Fruit fly (Drosophila melanogaster) whole organism, embryonic: ENCODE results near the gene CG34408.

Source experiments
- Asciz ChIP-seq: fragments of 200-800 bp; sonication (Bioruptor generic); optimal IDR thresholded peaks from 2 replicates; lab custom pipeline; 2017; ENCODE audit warnings: missing biosample characterization, mild to moderate bottlenecking, missing genetic modification characterization, missing genetic modification reagents
- CG10267 ChIP-seq: fragments of 200-800 bp; sonication (Bioruptor generic); optimal IDR thresholded peaks from 2 replicates; lab custom pipeline; 2018; ENCODE audit warnings: missing biosample characterization, mild to moderate bottlenecking, missing genetic modification characterization, moderate library complexity
- CG10274 ChIP-seq: fragments of 200-800 bp; sonication (Bioruptor generic); optimal IDR thresholded peaks from 3 replicates; lab custom pipeline; 2017; ENCODE audit warnings: missing biosample characterization, mild to moderate bottlenecking, missing genetic modification characterization
- CG10431 ChIP-seq: fragments of 200-800 bp; sonication (Bioruptor generic); optimal IDR thresholded peaks from 3 replicates; lab custom pipeline; 2018; ENCODE audit warnings: missing biosample characterization, mild to moderate bottlenecking, missing genetic modification characterization
- CG12155 ChIP-seq: fragments of 200-800 bp; sonication (Bioruptor generic); optimal IDR thresholded peaks from 3 replicates; lab custom pipeline; 2016; ENCODE audit warnings: missing biosample characterization, missing genetic modification characterization
- CG13624 ChIP-seq: fragments of 200-800 bp; sonication (Bioruptor generic); optimal IDR thresholded peaks from 2 replicates; lab custom pipeline; 2016; ENCODE audit warnings: missing biosample characterization, missing genetic modification characterization
- CG18599 ChIP-seq: fragments of 200-800 bp; sonication (Bioruptor generic); optimal IDR thresholded peaks from 3 replicates; lab custom pipeline; 2017; ENCODE audit warnings: missing biosample characterization, missing genetic modification characterization, mild to moderate bottlenecking, moderate library complexity, missing genetic modification reagents
- CG2199 ChIP-seq: fragments of 200-800 bp; sonication (Bioruptor generic); IDR thresholded peaks from 3 replicates; pipeline ENCODE4 v1.3.6; 2022; ENCODE audit warnings: missing biosample characterization, missing genetic modification characterization
- CG3065 ChIP-seq: fragments of 200-800 bp; sonication (Bioruptor generic); optimal IDR thresholded peaks from 2 replicates; lab custom pipeline; 2016; ENCODE audit warnings: missing biosample characterization, missing genetic modification characterization
- CG31441 ChIP-seq: fragments of 200-800 bp; sonication (Bioruptor generic); IDR thresholded peaks from 2 replicates; pipeline ENCODE4 v1.3.6; 2022; ENCODE audit warnings: missing biosample characterization, missing genetic modification characterization
- CG32772 ChIP-seq: fragments of 200-800 bp; sonication (Bioruptor generic); IDR thresholded peaks from 2 replicates; pipeline ENCODE4 v1.3.6; 2022; ENCODE audit warnings: missing biosample characterization, missing genetic modification characterization
- CG4404 ChIP-seq: fragments of 200-800 bp; sonication (Bioruptor generic); IDR thresholded peaks from 2 replicates; pipeline ENCODE4 v1.3.6; 2022; ENCODE audit warnings: missing biosample characterization, missing genetic modification characterization
- CG4820 ChIP-seq: fragments of 200-800 bp; sonication (Bioruptor generic); optimal IDR thresholded peaks from 3 replicates; lab custom pipeline; 2016; ENCODE audit warnings: missing biosample characterization, missing genetic modification characterization
- CG6272 ChIP-seq: fragments of 200-800 bp; sonication (Bioruptor generic); IDR thresholded peaks from 2 replicates; pipeline ENCODE4 v1.3.6; 2022; ENCODE audit warnings: missing biosample characterization, missing genetic modification characterization
- CG7745 ChIP-seq: fragments of 200-800 bp; sonication (Bioruptor generic); optimal IDR thresholded peaks from 2 replicates; lab custom pipeline; 2018; ENCODE audit warnings: missing biosample characterization, mild to moderate bottlenecking, missing genetic modification characterization, moderate library complexity
- CG8281 ChIP-seq: fragments of 200-800 bp; sonication (Bioruptor generic); optimal IDR thresholded peaks from 2 replicates; lab custom pipeline; 2018; ENCODE audit warnings: missing biosample characterization, mild to moderate bottlenecking, missing genetic modification characterization, moderate library complexity
- CG8944 ChIP-seq: fragments of 200-800 bp; sonication (Bioruptor generic); optimal IDR thresholded peaks from 3 replicates; lab custom pipeline; 2016; ENCODE audit warnings: missing biosample characterization, missing genetic modification characterization
- CG9437 ChIP-seq: fragments of 200-800 bp; sonication (Bioruptor generic); optimal IDR thresholded peaks from 2 replicates; lab custom pipeline; 2018; ENCODE audit warnings: missing biosample characterization, mild to moderate bottlenecking, missing genetic modification characterization
- CkIIα-i1 ChIP-seq: fragments of 200-800 bp; sonication (Bioruptor generic); IDR thresholded peaks from 2 replicates; pipeline ENCODE4 v1.3.6; 2022; ENCODE audit warnings: missing biosample characterization, missing genetic modification characterization
- Gug ChIP-seq: fragments of 200-800 bp; sonication (Bioruptor generic); IDR thresholded peaks from 4 replicates; pipeline ENCODE4 v1.3.6; 2022; ENCODE audit warnings: missing biosample characterization, missing genetic modification characterization
- HmgD ChIP-seq: fragments of 200-800 bp; sonication (Bioruptor generic); optimal IDR thresholded peaks from 3 replicates; lab custom pipeline; 2016; ENCODE audit warnings: missing biosample characterization, missing genetic modification characterization
- HmgZ ChIP-seq: fragments of 200-800 bp; sonication (Bioruptor generic); optimal IDR thresholded peaks from 2 replicates; lab custom pipeline; 2018; ENCODE audit warnings: missing biosample characterization, mild to moderate bottlenecking, missing genetic modification characterization
- Hmx ChIP-seq: fragments of 200-800 bp; sonication (Bioruptor generic); optimal IDR thresholded peaks from 2 replicates; lab custom pipeline; 2016; ENCODE audit warnings: missing biosample characterization, missing genetic modification characterization
- Lpt ChIP-seq: fragments of >200 bp; optimal IDR thresholded peaks from 2 replicates; lab custom pipeline; 2018; ENCODE audit warnings: missing biosample characterization, missing genetic modification characterization
- Mes4 ChIP-seq: fragments of 200-800 bp; sonication (Bioruptor generic); optimal IDR thresholded peaks from 2 replicates; lab custom pipeline; 2016; ENCODE audit warnings: missing biosample characterization, missing genetic modification characterization
- NFAT ChIP-seq: fragments of 200-800 bp; sonication (Bioruptor generic); IDR thresholded peaks from 2 replicates; pipeline ENCODE4 v1.3.6; 2022; ENCODE audit warnings: missing biosample characterization, missing genetic modification characterization
- Ravus ChIP-seq: fragments of 200-800 bp; sonication (Bioruptor generic); IDR thresholded peaks from 2 replicates; pipeline ENCODE4 v1.3.6; 2022; ENCODE audit warnings: missing biosample characterization, missing genetic modification characterization
- Xbp1 ChIP-seq: fragments of 200-800 bp; sonication (Bioruptor generic); optimal IDR thresholded peaks from 3 replicates; lab custom pipeline; 2016; ENCODE audit warnings: missing biosample characterization, mild to moderate bottlenecking, missing genetic modification characterization
- YL-1 ChIP-seq: fragments of 200-800 bp; sonication (Bioruptor generic); optimal IDR thresholded peaks from 3 replicates; lab custom pipeline; 2017; ENCODE audit warnings: missing biosample characterization, mild to moderate bottlenecking, missing genetic modification characterization
- bcd ChIP-seq: fragments of 200-800 bp; sonication (Bioruptor generic); optimal IDR thresholded peaks from 2 replicates; lab custom pipeline; 2017; ENCODE audit warnings: missing biosample characterization, mild to moderate bottlenecking, missing genetic modification characterization
- cato ChIP-seq: fragments of 200-800 bp; sonication (Bioruptor generic); optimal IDR thresholded peaks from 2 replicates; lab custom pipeline; 2016; ENCODE audit warnings: missing biosample characterization, missing genetic modification characterization, borderline replicate concordance
- chinmo ChIP-seq: fragments of 200-800 bp; sonication (Bioruptor generic); IDR thresholded peaks from 4 replicates; pipeline ENCODE4 v1.3.6; 2022; ENCODE audit warnings: missing biosample characterization, missing genetic modification characterization; ENCODE audit not compliant: partially characterized antibody
- dmrt11E ChIP-seq: fragments of 200-800 bp; sonication (Bioruptor generic); optimal IDR thresholded peaks from 3 replicates; lab custom pipeline; 2018; ENCODE audit warnings: missing biosample characterization, mild to moderate bottlenecking, missing genetic modification characterization, moderate library complexity
- dpn ChIP-seq, 2 experiments: fragments of 200-800 bp; sonication (Bioruptor generic); optimal IDR thresholded peaks; 3 replicates each; lab custom pipeline; 2016; ENCODE audit warnings: missing biosample characterization in 2 of 2, missing genetic modification characterization in 2 of 2
- emc ChIP-seq: fragments of 200-800 bp; sonication (Bioruptor generic); optimal IDR thresholded peaks from 2 replicates; lab custom pipeline; 2016; ENCODE audit warnings: missing biosample characterization, missing genetic modification characterization
- eyg ChIP-seq: fragments of 200-800 bp; sonication (Bioruptor generic); optimal IDR thresholded peaks from 3 replicates; lab custom pipeline; 2016; ENCODE audit warnings: missing biosample characterization, missing genetic modification characterization
- gsb ChIP-seq: fragments of 200-800 bp; sonication (Bioruptor generic); IDR thresholded peaks from 2 replicates; pipeline ENCODE4 v1.3.6; 2022; ENCODE audit warnings: missing biosample characterization, missing genetic modification characterization
- gsb-n ChIP-seq: fragments of 200-800 bp; sonication (Bioruptor generic); optimal IDR thresholded peaks from 3 replicates; lab custom pipeline; 2018; ENCODE audit warnings: missing biosample characterization, mild to moderate bottlenecking, missing genetic modification characterization
- her ChIP-seq: fragments of 200-800 bp; sonication (Bioruptor generic); optimal IDR thresholded peaks from 2 replicates; lab custom pipeline; 2016; ENCODE audit warnings: missing biosample characterization, missing genetic modification characterization
- nau ChIP-seq: fragments of 200-800 bp; sonication (Bioruptor generic); optimal IDR thresholded peaks from 3 replicates; lab custom pipeline; 2017; ENCODE audit warnings: missing biosample characterization, mild to moderate bottlenecking, missing genetic modification characterization, missing genetic modification reagents
- nerfin-1 ChIP-seq: fragments of 200-800 bp; sonication (Bioruptor generic); optimal IDR thresholded peaks from 3 replicates; lab custom pipeline; 2019; ENCODE audit warnings: missing biosample characterization, mild to moderate bottlenecking, missing genetic modification characterization, moderate library complexity
- nmo ChIP-seq: fragments of 200-800 bp; sonication (Bioruptor generic); optimal IDR thresholded peaks from 2 replicates; lab custom pipeline; 2018; ENCODE audit warnings: missing biosample characterization, mild to moderate bottlenecking, missing genetic modification characterization, moderate library complexity
- pfk ChIP-seq: fragments of 200-800 bp; sonication (Bioruptor generic); optimal IDR thresholded peaks from 2 replicates; lab custom pipeline; 2018; ENCODE audit warnings: missing biosample characterization, mild to moderate bottlenecking, missing genetic modification characterization, moderate library complexity
- pnt ChIP-seq: fragments of 200-800 bp; sonication (Bioruptor generic); optimal IDR thresholded peaks from 3 replicates; lab custom pipeline; 2016; ENCODE audit warnings: missing biosample characterization, missing genetic modification characterization
- run ChIP-seq: fragments of 200-800 bp; sonication (Bioruptor generic); optimal IDR thresholded peaks from 3 replicates; lab custom pipeline; 2018; ENCODE audit warnings: missing biosample characterization, mild to moderate bottlenecking, missing genetic modification characterization
- shn ChIP-seq: fragments of 200-800 bp; sonication (Bioruptor generic); optimal IDR thresholded peaks from 3 replicates; lab custom pipeline; 2016; ENCODE audit warnings: missing biosample characterization, missing genetic modification characterization
- slou ChIP-seq: fragments of 200-800 bp; sonication (Bioruptor generic); optimal IDR thresholded peaks from 3 replicates; lab custom pipeline; 2016; ENCODE audit warnings: missing biosample characterization, missing genetic modification characterization
- stc ChIP-seq: fragments of 200-800 bp; sonication (Bioruptor generic); IDR thresholded peaks from 2 replicates; pipeline ENCODE4 v1.3.6; 2022; ENCODE audit warnings: missing biosample characterization, missing genetic modification characterization
- tio ChIP-seq: fragments of 200-800 bp; sonication (Bioruptor generic); optimal IDR thresholded peaks from 2 replicates; lab custom pipeline; 2017; ENCODE audit warnings: missing biosample characterization, missing genetic modification characterization, inconsistent platforms
- wek ChIP-seq: fragments of 200-800 bp; sonication (Bioruptor generic); optimal IDR thresholded peaks from 3 replicates; lab custom pipeline; 2018; ENCODE audit warnings: missing biosample characterization, mild to moderate bottlenecking, missing genetic modification characterization, moderate library complexity
- zfh2 ChIP-seq: fragments of 200-800 bp; sonication (Bioruptor generic); optimal IDR thresholded peaks from 2 replicates; lab custom pipeline; 2016; ENCODE audit warnings: missing biosample characterization, missing genetic modification characterization

CG34408 gene

DNA sequence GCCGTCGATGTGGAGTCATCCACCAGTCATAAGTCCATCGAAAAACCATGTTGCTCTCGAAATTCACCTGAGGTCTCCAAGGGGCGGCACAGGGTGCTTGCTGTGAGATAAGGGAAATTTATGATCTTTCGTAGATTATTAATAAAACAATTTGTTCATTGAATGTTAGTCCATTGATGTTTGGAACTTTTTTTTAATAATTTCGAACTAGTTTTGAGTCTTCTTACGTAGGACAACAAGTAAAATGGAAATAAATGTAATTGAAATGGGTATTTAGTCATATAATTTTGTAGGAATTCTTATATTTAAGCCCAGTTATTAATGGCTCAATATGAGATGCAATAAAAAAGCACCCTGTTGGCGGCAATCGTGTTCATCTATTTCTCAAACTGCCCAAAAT, 12.6 kb downstream of the CG34408 start (continued):
- TF ChIP-seq Hmx (GFP tag; lab: Kevin White, UChicago) (peak; percentile 2), pnt (GFP tag; lab: Kevin White, UChicago) (peak; percentile 7), CG7745 (tag; lab: Kevin White, UChicago) (no peak), gsb (GFP tag; lab: Robert Waterston, UW) (0 out of 2 replicates have a peak, but pooled peaks have one; percentile 23), gsb-n (no peak), CG9437 (GFP tag; lab: Kevin White, UChicago) (peak; percentile 67), CG31441 (GFP tag; lab: Robert Waterston, UW) (peak; percentile 76), CG8281 (tag; lab: Kevin White, UChicago) (peak; percentile 40), Asciz (no peak), HmgD (no peak), NFAT (GFP tag; lab: Robert Waterston, UW) (peak; percentile 29; the same call in 1 of the 2 replicates), CG12155 (GFP tag; lab: Kevin White, UChicago) (peak; percentile 52), slou (peak; percentile 32), CG18599 (peak; percentile 42), chinmo (no peak), run (peak; percentile 89), CG4404 (no peak), Gug (GFP tag; lab: Robert Waterston, UW) (no peak), pfk (GFP tag; lab: Kevin White, UChicago) (no peak), emc (GFP tag; lab: Kevin White, UChicago) (no peak), CG10431 (GFP tag; lab: Kevin White, UChicago) (no peak), wek (peak; percentile 45), shn (GFP tag; lab: Kevin White, UChicago) (peak; percentile 65), CG6272 (GFP tag; lab: Robert Waterston, UW) (no peak; the same call in 1 of the 2 replicates), CG3065 (peak; percentile 9), CkIIα-i1 (no peak), eyg (GFP tag; lab: Kevin White, UChicago) (peak; percentile 40), cato (peak; percentile 39), YL-1 (GFP tag; lab: Kevin White, UChicago) (no peak), stc (GFP tag; lab: Robert Waterston, UW) (peak; percentile 75), nerfin-1 (tag; lab: Kevin White, UChicago) (peak; percentile 67), bcd (GFP tag; lab: Kevin White, UChicago) (peak; percentile 67), CG2199 (no peak), Ravus (GFP tag; lab: Robert Waterston, UW) (no peak; the same call in 1 of the 2 replicates), nau (GFP tag; lab: Kevin White, UChicago) (no peak), tio (peak; percentile 74), CG8944 (GFP tag; lab: Kevin White, UChicago) (peak; percentile 44), zfh2 (GFP tag; lab: Kevin White, UChicago) (peak; percentile 35), dmrt11E (tag; lab: Kevin White, UChicago) (no peak), her (peak; percentile 7), Mes4 (GFP tag; lab: Kevin White, UChicago) (peak; percentile 53), Lpt (no peak), CG10274 (GFP tag; lab: Kevin White, UChicago) (peak; percentile 17), dpn (GFP tag; optimal IDR thresholded peaks at IDR 0.05; lab: Kevin White, UChicago) (peak; percentile 54 to 72), CG32772 (GFP tag; lab: Robert Waterston, UW) (peak; percentile 43), CG13624 (GFP tag; lab: Kevin White, UChicago) (peak; percentile 59), nmo (GFP tag; lab: Kevin White, UChicago) (peak; percentile 72), CG10267 (tag; lab: Kevin White, UChicago) (peak; percentile 58), Xbp1 (GFP tag; lab: Kevin White, UChicago) (peak; percentile 76), CG4820 (GFP tag; lab: Kevin White, UChicago) (peak; percentile 30), HmgZ (tag; lab: Kevin White, UChicago) (peak; percentile 71)
